Fruit fly (Drosophila melanogaster) whole organism, wandering third instar larva: ENCODE measurements around the gene CG4318.

ENCODE experiments used
- Abd-B ChIP-seq: fragments of >200 bp; optimal IDR thresholded peaks from 2 replicates; lab custom pipeline; 2017; ENCODE audit warnings: missing biosample characterization, missing genetic modification characterization
- CG32264 ChIP-seq: fragments of 200-800 bp; sonication (Bioruptor generic); optimal IDR thresholded peaks from 2 replicates; lab custom pipeline; 2016; ENCODE audit warnings: missing biosample characterization, missing genetic modification characterization
- CG9705 ChIP-seq: fragments of 200-800 bp; sonication (Bioruptor generic); optimal IDR thresholded peaks from 2 replicates; lab custom pipeline; 2018; ENCODE audit warnings: missing biosample characterization, mild to moderate bottlenecking, missing genetic modification characterization
- CrebA ChIP-seq: fragments of 200-800 bp; sonication (Bioruptor generic); optimal IDR thresholded peaks from 2 replicates; lab custom pipeline; 2016; ENCODE audit warnings: missing biosample characterization, mild to moderate bottlenecking, missing genetic modification characterization, borderline replicate concordance
- Dfd ChIP-seq: fragments of >200 bp; optimal IDR thresholded peaks from 2 replicates; lab custom pipeline; 2017; ENCODE audit warnings: missing biosample characterization, missing genetic modification characterization
- Dif ChIP-seq: fragments of 200-275, 200-300 bp; sonication (Bioruptor generic); optimal IDR thresholded peaks from 2 replicates; lab custom pipeline; 2018; ENCODE audit warnings: missing biosample characterization, missing genetic modification characterization; ENCODE audit not compliant: partially characterized antibody
- GATAd ChIP-seq: sonication (Bioruptor generic); optimal IDR thresholded peaks from 2 replicates; lab custom pipeline; 2016; ENCODE audit warnings: missing biosample characterization, missing genetic modification characterization
- HLH106 ChIP-seq: fragments of 200-800 bp; optimal IDR thresholded peaks from 3 replicates; lab custom pipeline; 2019; ENCODE audit warnings: missing biosample characterization, mild to moderate bottlenecking, missing genetic modification characterization, moderate library complexity
- Hr78 ChIP-seq: fragments of >200 bp; optimal IDR thresholded peaks from 2 replicates; lab custom pipeline; 2017; ENCODE audit warnings: missing biosample characterization, missing genetic modification characterization
- Hr83 ChIP-seq: fragments of 200-300 bp; sonication (Bioruptor generic); optimal IDR thresholded peaks from 2 replicates; lab custom pipeline; 2016; ENCODE audit warnings: missing biosample characterization, mild to moderate bottlenecking, missing genetic modification characterization, moderate library complexity; ENCODE audit not compliant: poor library complexity, severe bottlenecking
- Mio ChIP-seq: sonication (Bioruptor generic); optimal IDR thresholded peaks from 2 replicates; lab custom pipeline; 2016; ENCODE audit warnings: missing biosample characterization, missing genetic modification characterization
- Myc ChIP-seq: fragments of >200 bp; optimal IDR thresholded peaks from 2 replicates; lab custom pipeline; 2017
- N ChIP-seq: fragments of >200 bp; optimal IDR thresholded peaks from 2 replicates; lab custom pipeline; 2018; ENCODE audit warnings: missing biosample characterization, missing external identifiers, missing genetic modification characterization
- OdsH ChIP-seq: fragments of 200-800 bp; sonication (Bioruptor generic); optimal IDR thresholded peaks from 2 replicates; lab custom pipeline; 2016; ENCODE audit warnings: missing biosample characterization, mild to moderate bottlenecking, missing genetic modification characterization
- Rel ChIP-seq, 2 experiments: fragments of 200-800 bp; sonication (Bioruptor generic) in 1 of 2; optimal IDR thresholded peaks; 2 replicates in 1 of 2; 3 replicates in 1 of 2; lab custom pipeline; 2016 to 2019; ENCODE audit warnings: mild to moderate bottlenecking in 2 of 2, missing biosample characterization in 2 of 2, missing genetic modification characterization in 2 of 2, moderate library complexity in 1 of 2
- Sp1 ChIP-seq: fragments of 200-800 bp; sonication (Bioruptor generic); optimal IDR thresholded peaks from 3 replicates; lab custom pipeline; 2019; ENCODE audit warnings: missing biosample characterization, mild to moderate bottlenecking, missing genetic modification characterization, moderate library complexity
- Vsx2 ChIP-seq: fragments of 200-300, 225-300 bp; sonication (Bioruptor generic); optimal IDR thresholded peaks from 2 replicates; lab custom pipeline; 2018; ENCODE audit warnings: missing biosample characterization, missing genetic modification characterization; ENCODE audit not compliant: partially characterized antibody
- br ChIP-seq: fragments of 200-800 bp; sonication (Bioruptor generic); optimal IDR thresholded peaks from 2 replicates; lab custom pipeline; 2016; ENCODE audit warnings: missing biosample characterization, missing genetic modification characterization
- brk ChIP-seq: fragments of 200-800 bp; sonication (Bioruptor generic); optimal IDR thresholded peaks from 2 replicates; lab custom pipeline; 2016; ENCODE audit warnings: missing biosample characterization, mild to moderate bottlenecking, missing genetic modification characterization
- dl ChIP-seq, 2 experiments: fragments of 175-275, 200-275 bp in 1 of 2; fragments of 200-275 bp in 1 of 2; sonication (Bioruptor generic); optimal IDR thresholded peaks; lab custom pipeline; 2018; ENCODE audit warnings: mild to moderate bottlenecking in 2 of 2, missing biosample characterization in 2 of 2, missing genetic modification characterization in 2 of 2, moderate library complexity in 2 of 2; ENCODE audit not compliant: partially characterized antibody in 2 of 2, insufficient read depth in 1 of 2
- foxo ChIP-seq, 2 experiments: fragments of 200-800 bp; sonication (Bioruptor generic); optimal IDR thresholded peaks; 2 replicates in 1 of 2; 3 replicates in 1 of 2; lab custom pipeline; 2016 to 2017; ENCODE audit warnings: missing biosample characterization in 2 of 2, missing genetic modification characterization in 2 of 2
- fru ChIP-seq: fragments of 200-800 bp; sonication (Bioruptor generic); optimal IDR thresholded peaks from 3 replicates; lab custom pipeline; 2016; ENCODE audit warnings: missing biosample characterization, mild to moderate bottlenecking, missing genetic modification characterization
- h ChIP-seq: fragments of 200-800 bp; sonication (Bioruptor generic); optimal IDR thresholded peaks from 3 replicates; lab custom pipeline; 2016; ENCODE audit warnings: missing biosample characterization, mild to moderate bottlenecking, missing genetic modification characterization
- jim ChIP-seq: fragments of 175-275, 200-325 bp; sonication (Bioruptor generic); optimal IDR thresholded peaks from 2 replicates; lab custom pipeline; 2016; ENCODE audit warnings: missing biosample characterization, mild to moderate bottlenecking, missing genetic modification characterization
- lola ChIP-seq: fragments of >200 bp; optimal IDR thresholded peaks from 2 replicates; lab custom pipeline; 2017; ENCODE audit warnings: missing biosample characterization, missing genetic modification characterization
- pan ChIP-seq: fragments of >200 bp; optimal IDR thresholded peaks from 2 replicates; lab custom pipeline; 2017
- psq ChIP-seq: fragments of 200-800 bp; sonication (Bioruptor generic); optimal IDR thresholded peaks from 3 replicates; lab custom pipeline; 2017; ENCODE audit warnings: missing biosample characterization, mild to moderate bottlenecking, missing genetic modification characterization, moderate library complexity
- rgr ChIP-seq: fragments of 200-800 bp; sonication (Bioruptor generic); optimal IDR thresholded peaks from 3 replicates; lab custom pipeline; 2016; ENCODE audit warnings: missing biosample characterization, mild to moderate bottlenecking, missing genetic modification characterization
- sage ChIP-seq: fragments of 200-800 bp; sonication (Bioruptor generic); optimal IDR thresholded peaks from 2 replicates; lab custom pipeline; 2016; ENCODE audit warnings: missing biosample characterization, mild to moderate bottlenecking, missing genetic modification characterization
- tai ChIP-seq: sonication (Bioruptor generic); optimal IDR thresholded peaks from 2 replicates; lab custom pipeline; 2016; ENCODE audit warnings: missing biosample characterization, missing genetic modification characterization
- usp ChIP-seq: fragments of >200 bp; optimal IDR thresholded peaks from 2 replicates; lab custom pipeline; 2017; ENCODE audit warnings: missing biosample characterization, missing genetic modification characterization

The CG4318 gene

dm6 chrX:13154783-13155182, at the start of gene CG4318, which contains the start of gene CG4332:
CG4318 (minus strand) TSS chrX:13154924.
CG4332 (plus strand) TSS chrX:13155038.
- TF ChIP-seq Myc (peak; percentile 62), rgr (GFP tag; lab: Kevin White, UChicago) (no peak), jim (GFP tag; lab: Kevin White, UChicago) (no peak)

dm6 chrX:13202162-13202561, 47.4 kb upstream of the CG4318 start, which contains the start of gene CG44437:
CG44437 (minus strand) TSS chrX:13202262.
- TF ChIP-seq CG9705 (GFP tag; lab: Kevin White, UChicago) (no peak), Mio (GFP tag; lab: Kevin White, UChicago) (no peak), Hr83 (GFP tag; lab: Kevin White, UChicago) (no peak), OdsH (no peak), lola (no peak), brk (GFP tag; lab: Kevin White, UChicago) (no peak), HLH106 (tag; lab: Kevin White, UChicago) (no peak), sage (GFP tag; lab: Kevin White, UChicago) (no peak), N (GFP tag; lab: Kevin White, UChicago) (no peak), GATAd (no peak), Myc (no peak), Abd-B (no peak), usp (GFP tag; lab: Kevin White, UChicago) (no peak), pan (no peak), dl (GFP tag; optimal IDR thresholded peaks at IDR 0.05; lab: Kevin White, UChicago; ENCODE audit: insufficient read depth in 1 of 2, partially characterized antibody in 2 of 2) (no peak), foxo (GFP tag; optimal IDR thresholded peaks at IDR 0.05; lab: Kevin White, UChicago) (no peak), Vsx2 (GFP tag; lab: Kevin White, UChicago) (no peak), rgr (GFP tag; lab: Kevin White, UChicago) (no peak), psq (GFP tag; lab: Kevin White, UChicago) (no peak), fru (GFP tag; lab: Kevin White, UChicago) (no peak)
- TF ChIP-seq, all 38 proteins: peak for 0

- TF ChIP-seq Vsx2 (GFP tag; lab: Kevin White, UChicago) (no peak), Hr78 (no peak), CG32264 (GFP tag; lab: Kevin White, UChicago) (no peak), pan (no peak), Dif (GFP tag; lab: Kevin White, UChicago) (no peak), rgr (GFP tag; lab: Kevin White, UChicago) (no peak), Rel (GFP tag; optimal IDR thresholded peaks at IDR 0.05; lab: Kevin White, UChicago) (no peak), Rel (tag; optimal IDR thresholded peaks at IDR 0.05; lab: Kevin White, UChicago) (no peak), GATAd (no peak), br (no peak), Dfd (GFP tag; lab: Kevin White, UChicago) (no peak), dl (GFP tag; optimal IDR thresholded peaks at IDR 0.05; lab: Kevin White, UChicago; ENCODE audit: insufficient read depth in 1 of 2, partially characterized antibody in 2 of 2) (no peak), h (GFP tag; lab: Kevin White, UChicago) (no peak)
Measured at dm6 chrX:13194249-13194648, 39.5 kb upstream of the CG4318 start, which contains the start of gene Coq5. Coq5 (minus strand) TSS chrX:13194551.

dm6 chrX:13192239-13192638, 37.5 kb upstream of the CG4318 start:
- TF ChIP-seq HLH106 (tag; lab: Kevin White, UChicago) (no peak), jim (GFP tag; lab: Kevin White, UChicago) (no peak), Hr78 (no peak), tai (no peak), lola (no peak), N (GFP tag; lab: Kevin White, UChicago) (no peak), GATAd (no peak), sage (GFP tag; lab: Kevin White, UChicago) (no peak), Dif (GFP tag; lab: Kevin White, UChicago) (no peak), Mio (GFP tag; lab: Kevin White, UChicago) (no peak), Sp1 (GFP tag; lab: Kevin White, UChicago) (no peak), CrebA (GFP tag; lab: Kevin White, UChicago) (no peak), CG32264 (GFP tag; lab: Kevin White, UChicago) (no peak), psq (GFP tag; lab: Kevin White, UChicago) (no peak), Abd-B (no peak)
